Worm (Caenorhabditis elegans) whole organism, L3 larva: ENCODE data around the gene Y75B8A.13.

Experiments
- R02D3.7 ChIP-seq: fragments of 150-350 bp; optimal IDR thresholded peaks from 2 replicates; lab custom pipeline; 2014; ENCODE audit warnings: missing biosample characterization, missing genetic modification characterization
- aly-2 ChIP-seq: fragments of 150-350 bp; optimal IDR thresholded peaks from 2 replicates; lab custom pipeline; 2014; ENCODE audit warnings: missing biosample characterization, missing genetic modification characterization
- ama-1 ChIP-seq: fragments of 150-350 bp; optimal IDR thresholded peaks from 2 replicates; lab custom pipeline; 2018
- ceh-16 ChIP-seq: sonication (generic microtip); optimal IDR thresholded peaks from 2 replicates; lab custom pipeline; 2017; ENCODE audit warnings: missing biosample characterization, missing genetic modification characterization
- ceh-28 ChIP-seq: fragments of 150-350 bp; optimal IDR thresholded peaks from 2 replicates; lab custom pipeline; 2014; ENCODE audit warnings: missing biosample characterization, missing genetic modification reagents, missing genetic modification characterization
- daf-12 ChIP-seq: fragments of 150-350 bp; optimal IDR thresholded peaks from 2 replicates; lab custom pipeline; 2014; ENCODE audit warnings: missing biosample characterization, missing genetic modification reagents, missing genetic modification characterization
- egl-27 ChIP-seq: sonication (generic microtip); optimal IDR thresholded peaks from 4 replicates; lab custom pipeline; 2017; ENCODE audit warnings: missing biosample characterization, missing genetic modification reagents, missing genetic modification characterization
- elt-2 ChIP-seq: sonication (generic microtip); optimal IDR thresholded peaks from 2 replicates; lab custom pipeline; 2016; ENCODE audit warnings: missing genetic modification reagents, mild to moderate bottlenecking, missing genetic modification characterization, missing compliant biosample characterization
- fkh-2 ChIP-seq: fragments of 150-350 bp; optimal IDR thresholded peaks from 2 replicates; lab custom pipeline; 2014; ENCODE audit warnings: missing biosample characterization, missing genetic modification reagents, missing genetic modification characterization
- hmg-11 ChIP-seq: sonication (generic microtip); optimal IDR thresholded peaks from 2 replicates; lab custom pipeline; 2016; ENCODE audit warnings: missing genetic modification characterization, missing compliant biosample characterization
- jun-1 ChIP-seq: fragments of 150-350 bp; optimal IDR thresholded peaks from 2 replicates; lab custom pipeline; 2014; ENCODE audit warnings: missing biosample characterization, missing genetic modification reagents, missing genetic modification characterization
- mdl-1 ChIP-seq: fragments of 150-350 bp; optimal IDR thresholded peaks from 2 replicates; lab custom pipeline; 2014; ENCODE audit warnings: missing biosample characterization, missing genetic modification characterization
- mml-1 ChIP-seq: fragments of 150-350 bp; sonication (generic microtip); optimal IDR thresholded peaks from 3 replicates; lab custom pipeline; 2014; ENCODE audit warnings: missing biosample characterization, missing genetic modification characterization
- nfya-1 ChIP-seq: sonication (generic microtip); optimal IDR thresholded peaks from 2 replicates; lab custom pipeline; 2017; ENCODE audit warnings: missing genetic modification characterization, mild to moderate bottlenecking, missing compliant biosample characterization, antibody characterized with exemption, moderate library complexity; ENCODE audit not compliant: insufficient read depth
- nhr-23 ChIP-seq: fragments of 150-350 bp; optimal IDR thresholded peaks from 2 replicates; lab custom pipeline; 2014; ENCODE audit warnings: missing biosample characterization, missing genetic modification reagents, missing genetic modification characterization
- nhr-237 ChIP-seq: fragments of 150-350 bp; optimal IDR thresholded peaks from 2 replicates; lab custom pipeline; 2014; ENCODE audit warnings: missing biosample characterization, missing genetic modification characterization
- nhr-25 ChIP-seq: sonication (generic microtip); optimal IDR thresholded peaks from 2 replicates; lab custom pipeline; 2017; ENCODE audit warnings: missing biosample characterization, missing genetic modification characterization
- nhr-28 ChIP-seq: fragments of 150-350 bp; optimal IDR thresholded peaks from 2 replicates; lab custom pipeline; 2014; ENCODE audit warnings: missing biosample characterization, missing genetic modification characterization
- nhr-43 ChIP-seq: sonication (generic microtip); optimal IDR thresholded peaks from 2 replicates; lab custom pipeline; 2016; ENCODE audit warnings: mild to moderate bottlenecking, missing genetic modification characterization, missing compliant biosample characterization; ENCODE audit not compliant: poor library complexity, severe bottlenecking
- nhr-67 ChIP-seq: fragments of 150-350 bp; optimal IDR thresholded peaks from 2 replicates; lab custom pipeline; 2014; ENCODE audit warnings: missing biosample characterization, missing genetic modification characterization
- nhr-77 ChIP-seq: fragments of 150-350 bp; optimal IDR thresholded peaks from 2 replicates; lab custom pipeline; 2014; ENCODE audit warnings: missing biosample characterization, missing genetic modification characterization
- pha-4 ChIP-seq: fragments of 150-350 bp; optimal IDR thresholded peaks from 2 replicates; lab custom pipeline; 2014; ENCODE audit warnings: missing biosample characterization, missing genetic modification reagents, missing genetic modification characterization
- pqm-1 ChIP-seq: fragments of 150-350 bp; optimal IDR thresholded peaks from 2 replicates; lab custom pipeline; 2017; ENCODE audit warnings: missing biosample characterization, missing genetic modification characterization, inconsistent platforms
- skn-1 ChIP-seq: fragments of 150-350 bp; optimal IDR thresholded peaks from 2 replicates; lab custom pipeline; 2014; ENCODE audit warnings: missing biosample characterization, missing genetic modification characterization
- zag-1 ChIP-seq: fragments of 150-350 bp; optimal IDR thresholded peaks from 2 replicates; lab custom pipeline; 2014; ENCODE audit warnings: missing biosample characterization, missing genetic modification characterization
- ztf-11 ChIP-seq: fragments of 150-350 bp; optimal IDR thresholded peaks from 2 replicates; lab custom pipeline; 2014; ENCODE audit warnings: missing biosample characterization, missing genetic modification characterization

Y75B8A.13 gene

ce11 chrIII:12247329-12247728 lies 31.8 kb upstream of the Y75B8A.13 start:
- no peak for TF ChIP-seq ama-1 (lab: Kevin White, UChicago)
- TF ChIP-seq ceh-28 (tag; lab: Kevin White, UChicago), result no peak
- TF ChIP-seq hmg-11 (tag; lab: Kevin White, UChicago), result no peak
- TF ChIP-seq nhr-77 (tag; lab: Kevin White, UChicago), result no peak
- no peak for TF ChIP-seq aly-2 (tag; lab: Kevin White, UChicago)
- TF ChIP-seq ztf-11, result no peak
- TF ChIP-seq elt-2, result no peak
- no peak for TF ChIP-seq jun-1 (tag; lab: Kevin White, UChicago)
- no peak for TF ChIP-seq nhr-25 (tag; lab: Kevin White, UChicago)
- no peak for TF ChIP-seq skn-1 (tag; lab: Kevin White, UChicago)
- no peak for TF ChIP-seq mdl-1 (tag; lab: Kevin White, UChicago)

- TF ChIP-seq nhr-67 (tag; lab: Kevin White, UChicago), result no peak
- TF ChIP-seq pqm-1 (tag; lab: Kevin White, UChicago), result no peak
- TF ChIP-seq fkh-2 (tag; lab: Kevin White, UChicago), result no peak
- TF ChIP-seq mml-1 (tag; lab: Kevin White, UChicago), result no peak
- no peak for TF ChIP-seq daf-12
- TF ChIP-seq ztf-11, result no peak
- TF ChIP-seq ceh-16, result no peak
- TF ChIP-seq nfya-1 (tag; lab: Kevin White, UChicago), result no peak
- TF ChIP-seq nhr-23 (tag; lab: Kevin White, UChicago), result no peak
Measured at ce11 chrIII:12245570-12245969, 30.1 kb upstream of the Y75B8A.13 start.

- TF ChIP-seq mml-1 (tag; lab: Kevin White, UChicago) (no peak), elt-2 (peak; percentile 24)
Measured at ce11 chrIII:12235914-12236313, 20.4 kb upstream of the Y75B8A.13 start, which contains the start of the genes grl-15 and fbxa-89. Gene grl-15, minus strand, starts transcription at chrIII:12236014. Gene fbxa-89, plus strand, starts transcription at chrIII:12236184.

DNA sequence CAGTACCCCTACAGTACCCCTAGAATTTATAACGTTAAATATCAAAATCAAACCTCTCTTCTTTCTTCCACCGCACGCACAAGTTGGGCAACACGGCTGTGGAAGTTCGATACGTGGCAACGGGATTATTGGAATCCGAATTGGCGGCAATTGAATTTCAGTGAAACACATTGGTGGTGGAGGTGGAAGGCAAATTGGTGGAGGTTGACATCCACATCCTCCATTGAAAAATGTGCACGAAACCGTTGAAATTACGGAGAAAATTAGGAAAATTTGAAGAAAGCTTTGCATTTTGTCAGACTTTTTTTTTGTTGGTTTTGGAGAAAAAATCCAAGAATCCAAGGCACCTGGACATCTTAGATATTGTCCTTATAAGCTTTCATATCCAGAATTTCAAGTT lies 19.9 kb upstream of the Y75B8A.13 start:
- TF ChIP-seq nhr-237 (no peak), skn-1 (tag; lab: Kevin White, UChicago) (no peak), ceh-16 (no peak), zag-1 (tag; lab: Kevin White, UChicago) (no peak), egl-27 (no peak), R02D3.7 (tag; lab: Kevin White, UChicago) (no peak), nfya-1 (tag; lab: Kevin White, UChicago) (no peak), daf-12 (no peak), nhr-67 (tag; lab: Kevin White, UChicago) (no peak), aly-2 (tag; lab: Kevin White, UChicago) (no peak)

ce11 chrIII:12233493-12233892 lies 18.0 kb upstream of the Y75B8A.13 start:
- TF ChIP-seq nhr-43 (tag; lab: Kevin White, UChicago) (peak; percentile 51), nfya-1 (tag; lab: Kevin White, UChicago) (no peak)

- TF ChIP-seq nfya-1 (tag; lab: Kevin White, UChicago) (peak; percentile 98), ztf-11 (no peak)
Measured at ce11 chrIII:12231539-12231938, 16.0 kb upstream of the Y75B8A.13 start.

DNA sequence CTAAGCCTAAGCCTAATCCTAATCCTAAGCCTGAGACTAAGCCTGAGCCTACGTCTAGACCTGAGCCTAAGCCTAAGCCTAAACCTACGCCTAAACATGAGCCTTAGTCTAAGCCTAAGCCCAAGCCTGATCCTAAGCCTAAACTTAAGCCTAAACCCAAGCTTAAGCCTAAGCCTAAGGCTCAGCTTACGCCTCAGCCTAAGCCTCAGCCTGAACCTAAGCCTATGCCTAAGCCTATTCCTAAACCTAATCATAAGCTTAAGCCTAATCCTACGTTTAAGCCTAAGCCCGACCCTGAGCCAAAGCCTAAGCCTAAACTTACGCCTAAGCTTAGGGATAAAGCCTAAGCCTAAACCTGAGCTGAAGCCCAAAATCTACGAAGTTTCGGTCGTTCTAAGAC lies 14.7 kb upstream of the Y75B8A.13 start:
- no peak for TF ChIP-seq nhr-28 (tag; lab: Kevin White, UChicago)

DNA sequence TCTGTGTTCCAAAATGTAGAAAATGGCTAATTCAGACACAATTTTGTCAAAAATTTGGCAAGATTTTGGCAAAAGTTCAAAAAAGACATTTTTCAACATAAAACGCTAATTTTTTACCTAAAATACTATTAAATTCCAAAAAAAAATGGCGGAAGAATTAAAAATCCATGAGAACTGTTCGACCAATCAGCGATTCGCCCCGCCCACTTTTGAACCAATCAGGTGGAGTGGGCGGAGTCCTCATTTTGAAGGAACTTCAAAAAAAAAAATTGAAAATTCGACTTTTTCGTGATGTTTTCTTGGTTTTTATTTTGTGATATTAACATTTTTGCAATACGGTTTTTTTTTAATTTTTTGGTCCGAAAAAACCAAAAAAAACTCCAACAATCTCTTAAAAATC lies 12.4 kb upstream of the Y75B8A.13 start:
- TF ChIP-seq nfya-1 (tag; lab: Kevin White, UChicago) (peak; percentile 88), pha-4 (tag; lab: Kevin White, UChicago) (no peak)
- TF ChIP-seq, all 47 proteins: peak for 1
